Worm (Caenorhabditis elegans): ENCODE results near the gene F49C12.2.

DNA sequence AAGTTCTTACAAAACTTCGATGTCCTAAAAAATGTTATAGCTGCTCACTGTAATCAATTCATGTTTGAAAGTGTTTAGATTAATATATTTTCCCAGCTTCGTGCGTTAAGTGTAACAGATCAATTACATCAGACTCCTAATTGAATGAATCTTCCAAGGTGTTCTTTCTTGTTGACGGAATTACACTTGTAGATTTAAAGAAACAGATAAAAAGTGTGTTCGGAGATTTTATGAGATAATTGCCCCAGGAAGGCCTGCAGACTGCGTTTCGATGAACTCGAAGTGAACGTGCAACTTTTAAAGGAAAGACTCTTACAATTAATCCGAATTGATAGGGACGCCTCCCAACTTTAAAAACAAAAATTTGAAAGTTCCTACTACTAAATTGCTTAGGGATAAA, 9.4 kb downstream of the F49C12.2 start:
- TF ChIP-seq hlh-26 (GFP tag; conservative IDR thresholded peaks at IDR 0.05) (no peak), F10E7.11 (tag; optimal IDR thresholded peaks at IDR 0.05) (no peak), F49E8.2 (tag; optimal IDR thresholded peaks at IDR 0.05; ENCODE audit: insufficient read depth) (no peak), snpc-4 (GFP tag; optimal IDR thresholded peaks at IDR 0.05) (no peak), snpc-4 (tag; optimal IDR thresholded peaks at IDR 0.05) (no peak), egl-18 (GFP tag; IDR thresholded peaks at IDR 0.05) (no peak), aptf-2 (GFP tag; conservative IDR thresholded peaks at IDR 0.05) (no peak), dpl-1 (GFP tag; optimal IDR thresholded peaks at IDR 0.05) (no peak), gei-17 (GFP tag; optimal IDR thresholded peaks at IDR 0.05) (no peak), ama-1 (optimal IDR thresholded peaks at IDR 0.05) (no peak), ama-1 (GFP tag; optimal IDR thresholded peaks at IDR 0.05) (no peak), efl-1 (GFP tag; optimal IDR thresholded peaks at IDR 0.05) (no peak)

Measured in whole organism, young adult.